Fruit fly (Drosophila melanogaster): ENCODE measurements around the gene CG8564.

The CG8564 gene

dm6 chr3L:7434715-7435653, 47.3 kb upstream of the CG8564 start, which contains the start of gene Rac2 (continued):
- no peak for TF ChIP-seq CG8319 (GFP tag; optimal IDR thresholded peaks at IDR 0.05)
- peak; percentile 40 for TF ChIP-seq fd85E (GFP tag; optimal IDR thresholded peaks at IDR 0.05)
- peak; percentile 58 for TF ChIP-seq CG15336 (GFP tag; IDR thresholded peaks at IDR 0.05)
- peak; percentile 69 for TF ChIP-seq net (GFP tag; optimal IDR thresholded peaks at IDR 0.05)
- TF ChIP-seq CG4318 (GFP tag; optimal IDR thresholded peaks at IDR 0.05): peak; percentile 4
- TF ChIP-seq Sox15 (GFP tag; optimal IDR thresholded peaks at IDR 0.05): no peak
- TF ChIP-seq CG6163 (GFP tag; IDR thresholded peaks at IDR 0.05): peak; percentile 74
- TF ChIP-seq CG3032 (tag; optimal IDR thresholded peaks at IDR 0.05): peak; percentile 37
- peak; percentile 70 for TF ChIP-seq CG3919 (GFP tag; optimal IDR thresholded peaks at IDR 0.05)
- peak; percentile 7 for TF ChIP-seq CG34406 (GFP tag; optimal IDR thresholded peaks at IDR 0.05)
- peak; percentile 57 for TF ChIP-seq CG8119 (GFP tag; IDR thresholded peaks at IDR 0.05)
- peak; percentile 58 for TF ChIP-seq achi (GFP tag; optimal IDR thresholded peaks at IDR 0.05)
- peak; percentile 67 for TF ChIP-seq Eip75B (GFP tag; optimal IDR thresholded peaks at IDR 0.05)
- peak; percentile 66 to 70 for TF ChIP-seq ss (GFP tag; optimal IDR thresholded peaks at IDR 0.05)
- peak; percentile 9 for TF ChIP-seq CG16779 (tag; optimal IDR thresholded peaks at IDR 0.05)
- peak; percentile 59 for TF ChIP-seq CG9139 (GFP tag; optimal IDR thresholded peaks at IDR 0.05)
- peak; percentile 28 for TF ChIP-seq Sox102F (GFP tag; optimal IDR thresholded peaks at IDR 0.05)

- TF ChIP-seq eg (GFP tag; IDR thresholded peaks at IDR 0.05) (no peak), CG11294 (GFP tag; IDR thresholded peaks at IDR 0.05) (no peak), CG34406 (GFP tag; optimal IDR thresholded peaks at IDR 0.05) (no peak), CG6854 (GFP tag; optimal IDR thresholded peaks at IDR 0.05) (no peak), CG1621 (tag; optimal IDR thresholded peaks at IDR 0.05) (no peak), CG8119 (GFP tag; IDR thresholded peaks at IDR 0.05) (no peak), CG11762 (GFP tag; optimal IDR thresholded peaks at IDR 0.05; ENCODE audit: insufficient read depth) (no peak), CG4318 (GFP tag; optimal IDR thresholded peaks at IDR 0.05) (no peak), Lpt (GFP tag; optimal IDR thresholded peaks at IDR 0.05) (no peak)
These were observed 46.5 kb upstream of the CG8564 start for dm6 chr3L:7434198-7434597.

dm6 chr3L:7433325-7433827, 45.7 kb upstream of the CG8564 start:
- TF ChIP-seq fd59A (GFP tag; optimal IDR thresholded peaks at IDR 0.05) (peak; percentile 27), pdm3 (GFP tag; optimal IDR thresholded peaks at IDR 0.05) (no peak), CG15336 (GFP tag; IDR thresholded peaks at IDR 0.05) (no peak; the same call in none of the 2 replicates), vri (GFP tag; optimal IDR thresholded peaks at IDR 0.05) (no peak), CG6808 (GFP tag; optimal IDR thresholded peaks at IDR 0.05) (peak; percentile 63), Hr4 (GFP tag; optimal IDR thresholded peaks at IDR 0.05) (no peak), esn (GFP tag; optimal IDR thresholded peaks at IDR 0.05) (no peak), Eip93F (GFP tag; optimal IDR thresholded peaks at IDR 0.05) (no peak), CG16779 (tag; optimal IDR thresholded peaks at IDR 0.05) (peak; percentile 8), CG7368 (GFP tag; optimal IDR thresholded peaks at IDR 0.05) (no peak), ss (GFP tag; optimal IDR thresholded peaks at IDR 0.05) (peak; percentile 28 to 53), CG10631 (GFP tag; optimal IDR thresholded peaks at IDR 0.05) (peak; percentile 20), CG31627 (GFP tag; optimal IDR thresholded peaks at IDR 0.05) (no peak), Ets96B (tag; optimal IDR thresholded peaks at IDR 0.05) (peak; percentile 47), eg (GFP tag; IDR thresholded peaks at IDR 0.05) (peak; percentile 78), CG8632 (GFP tag; optimal IDR thresholded peaks at IDR 0.05) (no peak), CG8119 (GFP tag; IDR thresholded peaks at IDR 0.05) (peak; percentile 48; the same call in 2 of the 3 replicates), CG8319 (GFP tag; optimal IDR thresholded peaks at IDR 0.05) (no peak), CG3919 (GFP tag; optimal IDR thresholded peaks at IDR 0.05) (no peak), CG6792 (GFP tag; optimal IDR thresholded peaks at IDR 0.05) (no peak), spab (GFP tag; optimal IDR thresholded peaks at IDR 0.05) (peak; percentile 22), cyc (GFP tag; optimal IDR thresholded peaks at IDR 0.05) (no peak), net (GFP tag; optimal IDR thresholded peaks at IDR 0.05) (peak; percentile 25), CG11294 (GFP tag; IDR thresholded peaks at IDR 0.05) (peak; percentile 18; the same call in 1 of the 2 replicates), salr (GFP tag; optimal IDR thresholded peaks at IDR 0.05) (peak; percentile 13 to 46), Hr39 (GFP tag; optimal IDR thresholded peaks at IDR 0.05) (no peak), Eip78C (GFP tag) (no peak), CG34406 (GFP tag; optimal IDR thresholded peaks at IDR 0.05) (peak; percentile 0), svp (GFP tag) (no peak), Eip75B (GFP tag; optimal IDR thresholded peaks at IDR 0.05) (no peak), acj6 (GFP tag; optimal IDR thresholded peaks at IDR 0.05) (no peak), Sox14 (GFP tag; optimal IDR thresholded peaks at IDR 0.05) (peak; percentile 40)
